Fruit fly (Drosophila melanogaster) whole organism, embryonic: ENCODE measurements around the gene sit.

Source experiments
- Asciz ChIP-seq: fragments of 200-800 bp; sonication (Bioruptor generic); optimal IDR thresholded peaks from 2 replicates; lab custom pipeline; 2017; ENCODE audit warnings: missing biosample characterization, mild to moderate bottlenecking, missing genetic modification characterization, missing genetic modification reagents
- Blimp-1 ChIP-seq: fragments of 200-800 bp; sonication (Bioruptor generic); optimal IDR thresholded peaks from 3 replicates; lab custom pipeline; 2018; ENCODE audit warnings: missing biosample characterization, missing genetic modification characterization, mild to moderate bottlenecking, moderate library complexity, missing genetic modification reagents
- CG10366 ChIP-seq: fragments of 200-800 bp; sonication (Bioruptor generic); IDR thresholded peaks from 2 replicates; pipeline ENCODE4 v1.3.6; 2022; ENCODE audit warnings: missing biosample characterization, missing genetic modification characterization
- CG12391 ChIP-seq: fragments of 200-800 bp; sonication (Bioruptor generic); optimal IDR thresholded peaks from 3 replicates; lab custom pipeline; 2018; ENCODE audit warnings: missing biosample characterization, mild to moderate bottlenecking, missing genetic modification characterization, moderate library complexity
- CG12942 ChIP-seq: fragments of 200-800 bp; sonication (Bioruptor generic); optimal IDR thresholded peaks from 3 replicates; lab custom pipeline; 2016; ENCODE audit warnings: missing biosample characterization, missing genetic modification characterization
- CG17328 ChIP-seq: fragments of 200-800 bp; sonication (Bioruptor generic); IDR thresholded peaks from 2 replicates; pipeline ENCODE4 v1.3.6; 2022; ENCODE audit warnings: missing biosample characterization, missing genetic modification characterization
- CG17359 ChIP-seq: fragments of 200-800 bp; sonication (Bioruptor generic); optimal IDR thresholded peaks from 3 replicates; lab custom pipeline; 2018; ENCODE audit warnings: missing biosample characterization, mild to moderate bottlenecking, missing genetic modification characterization, moderate library complexity
- CG18764 ChIP-seq: fragments of 200-800 bp; sonication (Bioruptor generic); optimal IDR thresholded peaks from 3 replicates; lab custom pipeline; 2016; ENCODE audit warnings: missing biosample characterization, missing genetic modification characterization
- CG34422 ChIP-seq: fragments of 200-800 bp; sonication (Bioruptor generic); IDR thresholded peaks from 3 replicates; pipeline ENCODE4 v1.3.6; 2022; ENCODE audit warnings: missing biosample characterization, missing genetic modification characterization
- CG8089 ChIP-seq: fragments of 200-800 bp; sonication (Bioruptor generic); optimal IDR thresholded peaks from 3 replicates; lab custom pipeline; 2016; ENCODE audit warnings: missing biosample characterization, missing genetic modification characterization
- CG8281 ChIP-seq: fragments of 200-800 bp; sonication (Bioruptor generic); optimal IDR thresholded peaks from 2 replicates; lab custom pipeline; 2018; ENCODE audit warnings: missing biosample characterization, mild to moderate bottlenecking, missing genetic modification characterization, moderate library complexity
- CG8944 ChIP-seq: fragments of 200-800 bp; sonication (Bioruptor generic); optimal IDR thresholded peaks from 3 replicates; lab custom pipeline; 2016; ENCODE audit warnings: missing biosample characterization, missing genetic modification characterization
- CG9609 ChIP-seq: fragments of 200-800 bp; sonication (Bioruptor generic); optimal IDR thresholded peaks from 3 replicates; lab custom pipeline; 2016; ENCODE audit warnings: missing biosample characterization, missing genetic modification characterization
- Camta ChIP-seq: fragments of 200-800 bp; sonication (Bioruptor generic); optimal IDR thresholded peaks from 2 replicates; lab custom pipeline; 2016; ENCODE audit warnings: missing biosample characterization, missing genetic modification characterization
- Dad ChIP-seq: fragments of 200-800 bp; sonication (Bioruptor generic); optimal IDR thresholded peaks from 3 replicates; lab custom pipeline; 2016; ENCODE audit warnings: missing biosample characterization, missing genetic modification characterization
- E2f2 ChIP-seq: fragments of 200-800 bp; sonication (Bioruptor generic); IDR thresholded peaks from 2 replicates; pipeline ENCODE4 v1.3.6; 2022; ENCODE audit warnings: missing biosample characterization, missing genetic modification characterization
- ERR ChIP-seq: fragments of 200-800 bp; sonication (Bioruptor generic); optimal IDR thresholded peaks from 2 replicates; lab custom pipeline; 2016; ENCODE audit warnings: missing biosample characterization, missing genetic modification characterization
- Elba2 ChIP-seq: fragments of 200-800 bp; sonication (Bioruptor generic); optimal IDR thresholded peaks from 3 replicates; lab custom pipeline; 2016; ENCODE audit warnings: missing biosample characterization, missing genetic modification characterization
- Ets97D ChIP-seq: fragments of 200-800 bp; sonication (Bioruptor generic); optimal IDR thresholded peaks from 3 replicates; lab custom pipeline; 2016; ENCODE audit warnings: missing biosample characterization, missing genetic modification characterization
- HLH54F ChIP-seq: fragments of 200-800 bp; sonication (Bioruptor generic); optimal IDR thresholded peaks from 3 replicates; lab custom pipeline; 2016; ENCODE audit warnings: missing biosample characterization, missing genetic modification characterization
- Hr78 ChIP-seq, 2 experiments: fragments of 200-800 bp in 1 of 2; fragments of >200 bp in 1 of 2; sonication (Bioruptor generic) in 1 of 2; optimal IDR thresholded peaks; 2 replicates each; lab custom pipeline; 2017 to 2019; ENCODE audit warnings: missing biosample characterization in 2 of 2, missing genetic modification characterization in 2 of 2, mild to moderate bottlenecking in 1 of 2, moderate library complexity in 1 of 2
- NC2α ChIP-seq: fragments of 200-800 bp; sonication (Bioruptor generic); optimal IDR thresholded peaks from 2 replicates; lab custom pipeline; 2016; ENCODE audit warnings: missing biosample characterization, missing genetic modification characterization
- NC2β ChIP-seq: fragments of 200-800 bp; sonication (Bioruptor generic); optimal IDR thresholded peaks from 2 replicates; lab custom pipeline; 2016; ENCODE audit warnings: missing biosample characterization, missing genetic modification characterization
- Neu2 ChIP-seq: fragments of 200-800 bp; sonication (Bioruptor generic); optimal IDR thresholded peaks from 3 replicates; lab custom pipeline; 2016; ENCODE audit warnings: missing biosample characterization, missing genetic modification characterization, borderline replicate concordance
- Nf-YA ChIP-seq: fragments of 200-800 bp; sonication (Bioruptor generic); IDR thresholded peaks from 2 replicates; pipeline ENCODE4 v1.3.6; 2022; ENCODE audit warnings: missing biosample characterization, missing genetic modification characterization
- Nf-YC ChIP-seq: fragments of 200-800 bp; optimal IDR thresholded peaks from 3 replicates; lab custom pipeline; 2019; ENCODE audit warnings: missing biosample characterization, mild to moderate bottlenecking, missing genetic modification characterization, moderate library complexity
- Side ChIP-seq: fragments of 200-800 bp; sonication (Bioruptor generic); optimal IDR thresholded peaks from 2 replicates; lab custom pipeline; 2016; ENCODE audit warnings: missing biosample characterization, missing genetic modification characterization
- Sox102F ChIP-seq: fragments of 200-800 bp; sonication (Bioruptor generic); optimal IDR thresholded peaks from 2 replicates; lab custom pipeline; 2018; ENCODE audit warnings: missing biosample characterization, mild to moderate bottlenecking, missing genetic modification characterization, moderate library complexity
- Vsx1 ChIP-seq: fragments of 200-800 bp; sonication (Bioruptor generic); optimal IDR thresholded peaks from 2 replicates; lab custom pipeline; 2017; ENCODE audit warnings: missing biosample characterization, mild to moderate bottlenecking, missing genetic modification characterization, missing genetic modification reagents
- amos ChIP-seq: fragments of 200-800 bp; sonication (Bioruptor generic); IDR thresholded peaks from 2 replicates; pipeline ENCODE4 v1.3.6; 2022; ENCODE audit warnings: missing biosample characterization, missing genetic modification characterization; ENCODE audit not compliant: partially characterized antibody
- ap ChIP-seq: fragments of 200-800 bp; sonication (Bioruptor generic); IDR thresholded peaks from 2 replicates; pipeline ENCODE4 v1.3.6; 2022; ENCODE audit warnings: missing biosample characterization, missing genetic modification characterization
- bowl ChIP-seq: fragments of 200-800 bp; sonication (Bioruptor generic); IDR thresholded peaks from 2 replicates; pipeline ENCODE4 v1.3.6; 2022; ENCODE audit warnings: missing biosample characterization, missing genetic modification characterization
- chif ChIP-seq, 2 experiments: fragments of 200-800 bp; sonication (Bioruptor generic); optimal IDR thresholded peaks; 3 replicates each; lab custom pipeline; 2016; ENCODE audit warnings: missing biosample characterization in 2 of 2, missing genetic modification characterization in 2 of 2
- dm ChIP-seq: fragments of 200-800 bp; sonication (Bioruptor generic); optimal IDR thresholded peaks from 3 replicates; lab custom pipeline; 2016; ENCODE audit warnings: missing biosample characterization, missing genetic modification characterization
- dpn ChIP-seq, 2 experiments: fragments of 200-800 bp; sonication (Bioruptor generic); optimal IDR thresholded peaks; 3 replicates each; lab custom pipeline; 2016; ENCODE audit warnings: missing biosample characterization in 2 of 2, missing genetic modification characterization in 2 of 2
- fd3F ChIP-seq: fragments of 200-800 bp; sonication (Bioruptor generic); optimal IDR thresholded peaks from 2 replicates; lab custom pipeline; 2018; ENCODE audit warnings: missing biosample characterization, mild to moderate bottlenecking, missing genetic modification characterization, moderate library complexity
- gem ChIP-seq: fragments of 200-800 bp; sonication (Bioruptor generic); optimal IDR thresholded peaks from 2 replicates; lab custom pipeline; 2019; ENCODE audit warnings: missing biosample characterization, mild to moderate bottlenecking, missing genetic modification characterization, moderate library complexity
- gsb-n ChIP-seq: fragments of 200-800 bp; sonication (Bioruptor generic); optimal IDR thresholded peaks from 3 replicates; lab custom pipeline; 2018; ENCODE audit warnings: missing biosample characterization, mild to moderate bottlenecking, missing genetic modification characterization
- luna ChIP-seq: fragments of 200-800 bp; sonication (Bioruptor generic); optimal IDR thresholded peaks from 2 replicates; lab custom pipeline; 2016; ENCODE audit warnings: missing biosample characterization, missing genetic modification characterization
- org-1 ChIP-seq: fragments of 200-800 bp; sonication (Bioruptor generic); optimal IDR thresholded peaks from 2 replicates; lab custom pipeline; 2017; ENCODE audit warnings: missing biosample characterization, missing genetic modification characterization
- schlank ChIP-seq: fragments of 200-800 bp; sonication (Bioruptor generic); optimal IDR thresholded peaks from 2 replicates; lab custom pipeline; 2018; ENCODE audit warnings: missing biosample characterization, mild to moderate bottlenecking, missing genetic modification characterization
- sens ChIP-seq: fragments of 200-800 bp; sonication (Bioruptor generic); peaks from one replicate; lab custom pipeline; 2016; ENCODE audit warnings: missing biosample characterization, missing genetic modification characterization
- sim ChIP-seq: fragments of 200-800 bp; sonication (Bioruptor generic); IDR thresholded peaks from 2 replicates; pipeline ENCODE4 v1.3.6; 2022; ENCODE audit warnings: missing biosample characterization, missing genetic modification characterization
- slp2 ChIP-seq: fragments of 200-800 bp; sonication (Bioruptor generic); optimal IDR thresholded peaks from 2 replicates; lab custom pipeline; 2016; ENCODE audit warnings: missing biosample characterization, missing genetic modification characterization
- so ChIP-seq: fragments of 200-800 bp; sonication (Bioruptor generic); IDR thresholded peaks from 3 replicates; pipeline ENCODE4 v1.3.6; 2022; ENCODE audit warnings: missing biosample characterization, missing genetic modification characterization
- tap ChIP-seq: fragments of 200-800 bp; optimal IDR thresholded peaks from 3 replicates; lab custom pipeline; 2019; ENCODE audit warnings: missing biosample characterization, mild to moderate bottlenecking, missing genetic modification characterization, moderate library complexity
- trh ChIP-seq: fragments of 200-800 bp; sonication (Bioruptor generic); optimal IDR thresholded peaks from 2 replicates; lab custom pipeline; 2016; ENCODE audit warnings: missing biosample characterization, missing genetic modification characterization
- twi ChIP-seq: fragments of 200-800 bp; optimal IDR thresholded peaks from 2 replicates; lab custom pipeline; 2019; ENCODE audit warnings: missing biosample characterization, mild to moderate bottlenecking, missing genetic modification characterization, moderate library complexity
- wek ChIP-seq: fragments of 200-800 bp; sonication (Bioruptor generic); optimal IDR thresholded peaks from 3 replicates; lab custom pipeline; 2018; ENCODE audit warnings: missing biosample characterization, mild to moderate bottlenecking, missing genetic modification characterization, moderate library complexity
- wor ChIP-seq: fragments of 200-800 bp; sonication (Bioruptor generic); IDR thresholded peaks from 2 replicates; pipeline ENCODE4 v1.3.6; 2022; ENCODE audit warnings: missing biosample characterization, missing genetic modification characterization
- z ChIP-seq: fragments of 200-800 bp; sonication (Bioruptor generic); IDR thresholded peaks from 3 replicates; pipeline ENCODE4 v1.3.6; 2022; ENCODE audit warnings: missing biosample characterization, missing genetic modification characterization

The sit gene

dm6 chr3R:22596450-22596849 is 34.1 kb upstream of the sit start (continued):
- TF ChIP-seq Hr78 (GFP tag; optimal IDR thresholded peaks at IDR 0.05; lab: Kevin White, UChicago) (no peak), CG8089 (GFP tag; lab: Kevin White, UChicago) (peak; percentile 44), Nf-YC (tag; lab: Kevin White, UChicago) (no peak), amos (GFP tag; lab: Robert Waterston, UW) (no peak), CG12391 (tag; lab: Kevin White, UChicago) (peak; percentile 11), CG12942 (peak; percentile 42), Ets97D (GFP tag; lab: Kevin White, UChicago) (no peak), gem (tag; lab: Kevin White, UChicago) (peak; percentile 56), sim (GFP tag; lab: Robert Waterston, UW) (peak; percentile 29; the same call in 1 of the 2 replicates), ap (GFP tag; lab: Robert Waterston, UW) (no peak), Nf-YA (GFP tag; lab: Robert Waterston, UW) (0 out of 2 replicates have a peak, but pooled peaks have one; percentile 31), ERR (GFP tag; lab: Kevin White, UChicago) (peak; percentile 1), Blimp-1 (GFP tag; lab: Kevin White, UChicago) (peak; percentile 39), wek (GFP tag; lab: Kevin White, UChicago) (peak; percentile 59), chif (GFP tag; optimal IDR thresholded peaks at IDR 0.05; lab: Kevin White, UChicago) (peak; percentile 14 to 20), CG9609 (GFP tag; lab: Kevin White, UChicago) (no peak), NC2β (GFP tag; lab: Kevin White, UChicago) (peak; percentile 15), dm (peak; percentile 2), gsb-n (tag; lab: Kevin White, UChicago) (peak; percentile 19), so (GFP tag; lab: Robert Waterston, UW) (peak; percentile 66; the same call in 2 of the 3 replicates), luna (GFP tag; lab: Kevin White, UChicago) (peak; percentile 40), Elba2 (GFP tag; lab: Kevin White, UChicago) (no peak), trh (no peak), CG18764 (peak; percentile 43), fd3F (GFP tag; lab: Kevin White, UChicago) (peak; percentile 37), CG8281 (tag; lab: Kevin White, UChicago) (peak; percentile 38), z (GFP tag; lab: Robert Waterston, UW) (0 out of 3 replicates have a peak, but pooled peaks have one; percentile 35), org-1 (GFP tag; lab: Kevin White, UChicago) (peak; percentile 40), CG17328 (GFP tag; lab: Robert Waterston, UW) (peak; percentile 47; the same call in 1 of the 2 replicates), E2f2 (peak; percentile 33; the same call in 1 of the 2 replicates), Asciz (peak; percentile 65), Dad (GFP tag; lab: Kevin White, UChicago) (peak; percentile 3), Side (GFP tag; lab: Kevin White, UChicago) (peak; percentile 32), CG10366 (peak; percentile 32), sens (GFP tag; lab: Kevin White, UChicago) (peak; percentile 95), schlank (tag; lab: Kevin White, UChicago) (peak; percentile 46), bowl (GFP tag; lab: Robert Waterston, UW) (no peak), tap (tag; lab: Kevin White, UChicago) (peak; percentile 36), HLH54F (GFP tag; lab: Kevin White, UChicago) (no peak), Neu2 (GFP tag; lab: Kevin White, UChicago) (no peak), NC2α (GFP tag; lab: Kevin White, UChicago) (peak; percentile 32), wor (GFP tag; lab: Robert Waterston, UW) (no peak), CG17359 (tag; lab: Kevin White, UChicago) (peak; percentile 59), Camta (GFP tag; lab: Kevin White, UChicago) (peak; percentile 31), slp2 (GFP tag; lab: Kevin White, UChicago) (no peak), Sox102F (GFP tag; lab: Kevin White, UChicago) (peak; percentile 27), Vsx1 (GFP tag; lab: Kevin White, UChicago) (peak; percentile 77), CG8944 (GFP tag; lab: Kevin White, UChicago) (peak; percentile 5), twi (tag; lab: Kevin White, UChicago) (no peak), dpn (GFP tag; optimal IDR thresholded peaks at IDR 0.05; lab: Kevin White, UChicago) (peak in 1 of 2 experiments; percentile 47), CG34422 (GFP tag; lab: Robert Waterston, UW) (0 out of 3 replicates have a peak, but pooled peaks have one; percentile 33)
